Worm (Caenorhabditis elegans) whole organism, late embryonic: ENCODE measurements around the gene cpg-7.
A peak's percentile ranks its signal among the peaks of the same experiment; 100 is the strongest.

Experiments
- C08G9.2 ChIP-seq: sonication (generic microtip); optimal IDR thresholded peaks from 2 replicates; lab custom pipeline; 2016; ENCODE audit warnings: mild to moderate bottlenecking, missing genetic modification characterization, moderate library complexity, missing compliant biosample characterization
- C38D4.7 ChIP-seq: fragments of 200-800 bp; sonication (Bioruptor generic); optimal IDR thresholded peaks from 2 replicates; lab custom pipeline; 2018; ENCODE audit warnings: mild to moderate bottlenecking, missing genetic modification characterization, moderate library complexity, missing compliant biosample characterization
- F13H6.1 ChIP-seq: sonication (generic microtip); optimal IDR thresholded peaks from 2 replicates; lab custom pipeline; 2016; ENCODE audit warnings: missing genetic modification characterization, missing compliant biosample characterization
- K02D7.2 ChIP-seq: sonication (generic microtip); optimal IDR thresholded peaks from 2 replicates; lab custom pipeline; 2017; ENCODE audit warnings: mild to moderate bottlenecking, missing genetic modification characterization, missing compliant biosample characterization
- K09A11.1 ChIP-seq: sonication (generic microtip); optimal IDR thresholded peaks from 2 replicates; lab custom pipeline; 2017; ENCODE audit warnings: antibody characterized with exemption, mild to moderate bottlenecking, missing genetic modification characterization, missing compliant biosample characterization; ENCODE audit not compliant: insufficient read depth
- T23F11.4 ChIP-seq: fragments of 200-800 bp; sonication (Bioruptor generic); optimal IDR thresholded peaks from 2 replicates; lab custom pipeline; 2018; ENCODE audit warnings: mild to moderate bottlenecking, missing genetic modification characterization, missing compliant biosample characterization
- Y22D7AL.16 ChIP-seq: sonication (generic microtip); optimal IDR thresholded peaks from 2 replicates; lab custom pipeline; 2016; ENCODE audit warnings: missing genetic modification characterization, missing compliant biosample characterization
- ahr-1 ChIP-seq: sonication (generic microtip); optimal IDR thresholded peaks from 2 replicates; lab custom pipeline; 2016; ENCODE audit warnings: missing genetic modification characterization, missing compliant biosample characterization
- ama-1 ChIP-seq: fragments of 150-350 bp; optimal IDR thresholded peaks from 2 replicates; lab custom pipeline; 2014
- ceh-14 ChIP-seq: sonication (generic microtip); optimal IDR thresholded peaks from 2 replicates; lab custom pipeline; 2016; ENCODE audit warnings: missing genotype, missing genetic modification characterization, missing compliant biosample characterization
- ceh-18 ChIP-seq: sonication (generic microtip); optimal IDR thresholded peaks from 2 replicates; lab custom pipeline; 2016; ENCODE audit warnings: missing genetic modification characterization, missing compliant biosample characterization
- ceh-19 ChIP-seq: fragments of 200-800 bp; sonication (Bioruptor generic); optimal IDR thresholded peaks from 2 replicates; lab custom pipeline; 2018; ENCODE audit warnings: mild to moderate bottlenecking, missing genetic modification characterization, missing compliant biosample characterization
- ceh-22 ChIP-seq: sonication (generic microtip); optimal IDR thresholded peaks from 2 replicates; lab custom pipeline; 2017; ENCODE audit warnings: missing biosample characterization, missing genetic modification characterization
- ceh-24 ChIP-seq: sonication (generic microtip); optimal IDR thresholded peaks from 2 replicates; lab custom pipeline; 2016; ENCODE audit warnings: mild to moderate bottlenecking, missing genetic modification characterization, missing compliant biosample characterization
- ceh-31 ChIP-seq: sonication (generic microtip); optimal IDR thresholded peaks from 2 replicates; lab custom pipeline; 2016; ENCODE audit warnings: missing genetic modification characterization, missing compliant biosample characterization
- ceh-34 ChIP-seq: sonication (generic microtip); optimal IDR thresholded peaks from 2 replicates; lab custom pipeline; 2016; ENCODE audit warnings: mild to moderate bottlenecking, missing genetic modification characterization, missing compliant biosample characterization
- ceh-45 ChIP-seq: fragments of 200-800 bp; sonication (Bioruptor generic); IDR thresholded peaks from 2 replicates; pipeline ENCODE4 v1.3.6; 2022; ENCODE audit warnings: missing genetic modification reagents, missing genetic modification characterization, missing compliant biosample characterization
- ceh-48 ChIP-seq: sonication (generic microtip); optimal IDR thresholded peaks from 2 replicates; lab custom pipeline; 2016; ENCODE audit warnings: missing genetic modification characterization, inconsistent platforms, missing compliant biosample characterization
- ceh-6 ChIP-seq: fragments of 200-800 bp; sonication (Bioruptor generic); optimal IDR thresholded peaks from 2 replicates; lab custom pipeline; 2018; ENCODE audit warnings: mild to moderate bottlenecking, missing genetic modification characterization, missing compliant biosample characterization
- ceh-9 ChIP-seq: sonication (generic microtip); optimal IDR thresholded peaks from 2 replicates; lab custom pipeline; 2016; ENCODE audit warnings: mild to moderate bottlenecking, missing genetic modification characterization, inconsistent platforms, missing compliant biosample characterization
- che-1 ChIP-seq: sonication (generic microtip); optimal IDR thresholded peaks from 2 replicates; lab custom pipeline; 2016; ENCODE audit warnings: mild to moderate bottlenecking, missing genetic modification characterization, missing compliant biosample characterization
- dmd-4 ChIP-seq: sonication (generic microtip); optimal IDR thresholded peaks from 2 replicates; lab custom pipeline; 2016; ENCODE audit warnings: borderline replicate concordance, missing genetic modification characterization, missing compliant biosample characterization
- dve-1 ChIP-seq: sonication (generic microtip); optimal IDR thresholded peaks from 2 replicates; lab custom pipeline; 2017; ENCODE audit warnings: antibody characterized with exemption, mild to moderate bottlenecking, missing genetic modification characterization, missing compliant biosample characterization
- elt-2 ChIP-seq: sonication (generic microtip); optimal IDR thresholded peaks from 2 replicates; lab custom pipeline; 2016; ENCODE audit warnings: missing genetic modification reagents, missing genetic modification characterization, missing compliant biosample characterization
- elt-4 ChIP-seq: sonication (generic microtip); optimal IDR thresholded peaks from 2 replicates; lab custom pipeline; 2016; ENCODE audit warnings: missing genetic modification characterization, missing compliant biosample characterization
- eyg-1 ChIP-seq: sonication (generic microtip); optimal IDR thresholded peaks from 2 replicates; lab custom pipeline; 2016; ENCODE audit warnings: missing genotype, missing genetic modification characterization, missing compliant biosample characterization
- fax-1 ChIP-seq: sonication (generic microtip); optimal IDR thresholded peaks from 2 replicates; lab custom pipeline; 2016; ENCODE audit warnings: missing genotype, missing genetic modification characterization, missing compliant biosample characterization
- fkh-10 ChIP-seq: fragments of 150-350 bp; optimal IDR thresholded peaks from 2 replicates; lab custom pipeline; 2014; ENCODE audit warnings: missing biosample characterization, missing genetic modification reagents, missing genetic modification characterization
- fkh-6 ChIP-seq: sonication (generic microtip); optimal IDR thresholded peaks from 2 replicates; lab custom pipeline; 2016; ENCODE audit warnings: missing genetic modification characterization, missing compliant biosample characterization
- gmeb-2 ChIP-seq: sonication (generic microtip); optimal IDR thresholded peaks from 2 replicates; lab custom pipeline; 2016; ENCODE audit warnings: missing genetic modification characterization, inconsistent platforms, missing compliant biosample characterization
- hlh-15 ChIP-seq: sonication (generic microtip); optimal IDR thresholded peaks from 2 replicates; lab custom pipeline; 2016; ENCODE audit warnings: missing genetic modification characterization, missing compliant biosample characterization
- hlh-30 ChIP-seq: sonication (generic microtip); optimal IDR thresholded peaks from 2 replicates; lab custom pipeline; 2017; ENCODE audit warnings: antibody characterized with exemption, missing genetic modification characterization, missing compliant biosample characterization; ENCODE audit not compliant: insufficient read depth
- hlh-6 ChIP-seq: sonication (generic microtip); optimal IDR thresholded peaks from 2 replicates; lab custom pipeline; 2016; ENCODE audit warnings: missing genotype, missing genetic modification characterization, missing compliant biosample characterization
- hlh-8 ChIP-seq: sonication (generic microtip); optimal IDR thresholded peaks from 2 replicates; lab custom pipeline; 2016; ENCODE audit warnings: missing genotype, missing genetic modification characterization, missing compliant biosample characterization
- lim-6 ChIP-seq: sonication (generic microtip); optimal IDR thresholded peaks from 2 replicates; lab custom pipeline; 2016; ENCODE audit warnings: missing genetic modification characterization, missing compliant biosample characterization
- lin-11 ChIP-seq: fragments of 200-800 bp; sonication (Bioruptor generic); optimal IDR thresholded peaks from 2 replicates; lab custom pipeline; 2018; ENCODE audit warnings: mild to moderate bottlenecking, missing genetic modification characterization, missing compliant biosample characterization
- mec-3 ChIP-seq: sonication (generic microtip); optimal IDR thresholded peaks from 2 replicates; lab custom pipeline; 2016; ENCODE audit warnings: borderline replicate concordance, missing genetic modification characterization, missing compliant biosample characterization
- nfya-1 ChIP-seq: sonication (generic microtip); optimal IDR thresholded peaks from 2 replicates; lab custom pipeline; 2017; ENCODE audit warnings: missing genetic modification characterization, mild to moderate bottlenecking, missing compliant biosample characterization, antibody characterized with exemption, moderate library complexity
- odd-2 ChIP-seq: sonication (generic microtip); optimal IDR thresholded peaks from 2 replicates; lab custom pipeline; 2017; ENCODE audit warnings: antibody characterized with exemption, mild to moderate bottlenecking, missing genetic modification characterization, missing compliant biosample characterization
- pag-3 ChIP-seq: sonication (generic microtip); optimal IDR thresholded peaks from 2 replicates; lab custom pipeline; 2016; ENCODE audit warnings: missing compliant biosample characterization, missing genetic modification characterization, borderline replicate concordance
- pat-9 ChIP-seq: fragments of 200-800 bp; sonication (Bioruptor generic); optimal IDR thresholded peaks from 2 replicates; lab custom pipeline; 2018; ENCODE audit warnings: mild to moderate bottlenecking, missing genetic modification characterization, moderate library complexity, missing compliant biosample characterization
- pha-2 ChIP-seq: sonication (generic microtip); optimal IDR thresholded peaks from 2 replicates; lab custom pipeline; 2017; ENCODE audit warnings: mild to moderate bottlenecking, missing genetic modification characterization, missing compliant biosample characterization
- pha-4 ChIP-seq: fragments of 150-350 bp; optimal IDR thresholded peaks from 2 replicates; lab custom pipeline; 2018; ENCODE audit warnings: missing biosample characterization, missing genetic modification reagents, missing genetic modification characterization
- pqm-1 ChIP-seq: sonication (generic microtip); optimal IDR thresholded peaks from 2 replicates; lab custom pipeline; 2016; ENCODE audit warnings: missing genetic modification characterization, missing compliant biosample characterization
- sox-4 ChIP-seq: sonication (generic microtip); optimal IDR thresholded peaks from 2 replicates; lab custom pipeline; 2017; ENCODE audit warnings: mild to moderate bottlenecking, missing genetic modification characterization, inconsistent platforms, missing compliant biosample characterization
- tbx-2 ChIP-seq: sonication (generic microtip); optimal IDR thresholded peaks from 2 replicates; lab custom pipeline; 2016; ENCODE audit warnings: missing genetic modification characterization, missing compliant biosample characterization
- tbx-7 ChIP-seq: sonication (generic microtip); optimal IDR thresholded peaks from 2 replicates; lab custom pipeline; 2016; ENCODE audit warnings: missing genotype, missing genetic modification characterization, missing compliant biosample characterization
- unc-3 ChIP-seq, 2 experiments: fragments of 200-800 bp in 1 of 2; sonication (Bioruptor generic) in 1 of 2; sonication (generic microtip) in 1 of 2; conservative IDR thresholded peaks in 1 of 2; optimal IDR thresholded peaks in 1 of 2; 2 replicates each; pipeline versions ENCODE4 v1.3.6 to Lab custom; 2016 to 2022; ENCODE audit warnings: missing compliant biosample characterization in 2 of 2, missing genetic modification characterization in 2 of 2, missing genetic modification reagents in 1 of 2
- unc-42 ChIP-seq: sonication (generic microtip); optimal IDR thresholded peaks from 2 replicates; lab custom pipeline; 2016; ENCODE audit warnings: missing genotype, missing genetic modification characterization, missing compliant biosample characterization
- unc-55 ChIP-seq: sonication (generic microtip); optimal IDR thresholded peaks from 2 replicates; lab custom pipeline; 2017; ENCODE audit warnings: missing biosample characterization, missing genetic modification reagents, missing genetic modification characterization
- zip-5 ChIP-seq: sonication (generic microtip); optimal IDR thresholded peaks from 2 replicates; lab custom pipeline; 2016; ENCODE audit warnings: missing genetic modification characterization, missing compliant biosample characterization
- ztf-16 ChIP-seq: sonication (generic microtip); optimal IDR thresholded peaks from 2 replicates; lab custom pipeline; 2017; ENCODE audit warnings: missing genetic modification characterization, missing compliant biosample characterization

cpg-7 gene

ce11 chrII:14143838-14144268, 34.8 kb upstream of the cpg-7 start, which contains the start of gene W03H9.2:
W03H9.2 (minus strand) TSS chrII:14143869.
- TF ChIP-seq hlh-6 (tag; lab: Kevin White, UChicago), result peak; percentile 38
- TF ChIP-seq F13H6.1 (tag; lab: Kevin White, UChicago), result peak; percentile 82
- no peak for TF ChIP-seq ceh-45 (GFP tag; lab: Robert Waterston, UW)
- peak; percentile 51 for TF ChIP-seq ceh-19 (GFP tag; lab: Kevin White, UChicago)
- TF ChIP-seq pag-3 (tag; lab: Kevin White, UChicago), result peak; percentile 29
- no peak for TF ChIP-seq K09A11.1 (tag; lab: Kevin White, UChicago)
- TF ChIP-seq odd-2 (tag; lab: Kevin White, UChicago), result no peak
- TF ChIP-seq ama-1 (lab: Kevin White, UChicago), result no peak
- peak; percentile 83 for TF ChIP-seq hlh-15
- TF ChIP-seq fkh-10 (GFP tag; lab: Kevin White, UChicago), result no peak
- peak; percentile 93 for TF ChIP-seq lim-6 (tag; lab: Kevin White, UChicago)
- peak; percentile 98 for TF ChIP-seq zip-5 (tag; lab: Kevin White, UChicago)
- peak; percentile 96 for TF ChIP-seq tbx-7 (tag; lab: Kevin White, UChicago)
- peak; percentile 41 for TF ChIP-seq C38D4.7
- TF ChIP-seq fkh-6 (tag; lab: Kevin White, UChicago), result peak; percentile 75
- TF ChIP-seq ahr-1 (tag; lab: Kevin White, UChicago), result peak; percentile 94
- peak; percentile 14 for TF ChIP-seq sox-4 (tag; lab: Kevin White, UChicago)
- no peak for TF ChIP-seq ceh-22
- no peak for TF ChIP-seq pha-4 (tag; lab: Kevin White, UChicago)
- TF ChIP-seq dve-1 (tag; lab: Kevin White, UChicago), result no peak
- peak; percentile 84 for TF ChIP-seq ztf-16 (tag; lab: Kevin White, UChicago)
- TF ChIP-seq unc-55 (GFP tag; lab: Kevin White, UChicago), result no peak
- TF ChIP-seq tbx-2 (tag; lab: Kevin White, UChicago), result peak; percentile 97
- TF ChIP-seq elt-2 (tag; lab: Kevin White, UChicago), result peak; percentile 92
- no peak for TF ChIP-seq ceh-9 (tag; lab: Kevin White, UChicago)
- TF ChIP-seq pha-2 (tag; lab: Kevin White, UChicago), result peak; percentile 80
- TF ChIP-seq gmeb-2 (tag; lab: Kevin White, UChicago), result no peak
- TF ChIP-seq unc-42 (tag; lab: Kevin White, UChicago), result peak; percentile 45
- TF ChIP-seq ceh-24, result peak; percentile 33
- TF ChIP-seq C08G9.2 (tag; lab: Kevin White, UChicago), result peak; percentile 94
- peak; percentile 98 for TF ChIP-seq ceh-31 (tag; lab: Kevin White, UChicago)
- no peak for TF ChIP-seq ceh-6
- TF ChIP-seq fax-1 (tag; lab: Kevin White, UChicago), result peak; percentile 96
- peak; percentile 5 for TF ChIP-seq elt-4
- TF ChIP-seq mec-3 (tag; lab: Kevin White, UChicago), result peak; percentile 50
- peak; percentile 16 for TF ChIP-seq nfya-1 (tag; lab: Kevin White, UChicago)
- TF ChIP-seq Y22D7AL.16 (tag; lab: Kevin White, UChicago), result no peak
- no peak for TF ChIP-seq hlh-30 (tag; lab: Kevin White, UChicago)
- TF ChIP-seq pqm-1, result peak; percentile 78
- TF ChIP-seq che-1 (tag; lab: Kevin White, UChicago), result peak; percentile 67
- peak; percentile 62 for TF ChIP-seq dmd-4
- TF ChIP-seq eyg-1 (tag; lab: Kevin White, UChicago), result peak; percentile 29
- TF ChIP-seq ceh-18 (tag; lab: Kevin White, UChicago), result peak; percentile 25
- TF ChIP-seq ceh-48 (tag; lab: Kevin White, UChicago), result no peak
- no peak for TF ChIP-seq unc-3 (GFP tag; conservative IDR thresholded peaks at IDR 0.05; lab: Robert Waterston, UW)
- peak; percentile 83 for TF ChIP-seq unc-3 (tag; optimal IDR thresholded peaks at IDR 0.05; lab: Kevin White, UChicago)
- TF ChIP-seq ceh-34 (tag; lab: Kevin White, UChicago), result peak; percentile 87
- peak; percentile 55 for TF ChIP-seq K02D7.2
- TF ChIP-seq ceh-14 (tag; lab: Kevin White, UChicago), result peak; percentile 88
- peak; percentile 96 for TF ChIP-seq hlh-8 (tag; lab: Kevin White, UChicago)
- TF ChIP-seq pat-9 (tag; lab: Kevin White, UChicago), result no peak
- peak; percentile 33 for TF ChIP-seq T23F11.4 (GFP tag; lab: Kevin White, UChicago)
- peak; percentile 46 for TF ChIP-seq lin-11 (tag; lab: Kevin White, UChicago)
